Fruit fly (Drosophila melanogaster): ENCODE data around the gene CG8028.

The CG8028 gene

DNA sequence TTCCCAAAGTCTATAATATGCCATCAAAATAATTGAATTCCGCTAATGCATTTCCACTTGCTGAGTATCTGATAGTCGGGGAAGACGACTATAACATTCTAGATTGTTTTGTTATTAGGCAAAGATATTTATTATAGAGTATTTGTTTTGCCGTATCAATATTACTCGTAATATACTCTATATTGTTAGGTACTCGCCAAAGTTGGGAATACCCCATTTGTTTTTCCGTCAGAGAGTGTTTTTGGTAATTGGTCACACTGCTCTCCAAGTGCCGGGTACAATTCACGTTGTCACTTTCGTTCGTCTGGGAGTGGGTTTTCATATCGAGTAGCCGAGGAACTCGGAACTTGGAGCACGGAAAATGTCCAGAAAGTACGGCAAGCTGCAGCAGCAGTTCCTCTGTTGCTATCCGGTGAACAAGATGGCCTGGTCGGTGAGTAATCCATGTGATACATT lies 36.7 kb downstream of the CG8028 start, which contains the start of gene CG7889:
TSS of gene CG7889 (plus strand) at position 253 of the 456 bp plus-strand sequence.
- TF ChIP-seq ttk (optimal IDR thresholded peaks at IDR 0.05) (no peak), psq (optimal IDR thresholded peaks at IDR 0.05) (no peak), insv (optimal IDR thresholded peaks at IDR 0.05) (no peak), Myc (optimal IDR thresholded peaks at IDR 0.05) (no peak), Sin3A (optimal IDR thresholded peaks at IDR 0.05) (no peak), h (optimal IDR thresholded peaks at IDR 0.05) (no peak)

DNA sequence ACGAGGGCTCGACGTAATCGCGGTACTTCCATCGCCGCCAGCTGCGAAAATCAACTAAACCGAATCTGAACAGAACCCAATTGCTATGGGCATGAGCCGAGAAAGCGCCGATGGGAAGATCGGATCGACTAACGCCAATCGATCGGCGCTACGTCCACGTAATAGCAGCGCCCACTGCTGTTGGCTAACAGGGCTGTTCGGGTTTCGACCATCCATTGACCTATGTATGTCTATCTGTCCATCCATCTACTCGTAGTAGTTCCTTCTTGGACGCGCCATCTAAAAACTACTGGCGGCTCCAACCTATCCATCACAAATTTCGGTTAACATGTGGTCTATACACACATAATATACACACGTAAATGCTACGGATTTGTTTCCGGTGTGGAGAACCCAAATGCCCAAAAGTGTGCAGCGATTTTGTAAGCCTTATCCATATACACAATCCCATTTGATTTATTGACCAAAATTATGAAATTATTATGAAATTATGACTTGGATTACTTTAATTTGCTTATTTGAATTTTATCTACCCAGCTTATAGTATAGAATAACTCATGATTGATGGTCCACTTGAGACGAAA lies 38.3 kb downstream of the CG8028 start, which contains the start of gene CG14196:
TSS of gene CG14196 (minus strand) at position 51 of the 584 bp plus-strand sequence.
- TF ChIP-seq psq (optimal IDR thresholded peaks at IDR 0.05) (no peak), Myc (optimal IDR thresholded peaks at IDR 0.05) (no peak), Sin3A (optimal IDR thresholded peaks at IDR 0.05) (no peak), insv (optimal IDR thresholded peaks at IDR 0.05) (no peak), ttk (optimal IDR thresholded peaks at IDR 0.05) (no peak), h (optimal IDR thresholded peaks at IDR 0.05) (no peak)

DNA sequence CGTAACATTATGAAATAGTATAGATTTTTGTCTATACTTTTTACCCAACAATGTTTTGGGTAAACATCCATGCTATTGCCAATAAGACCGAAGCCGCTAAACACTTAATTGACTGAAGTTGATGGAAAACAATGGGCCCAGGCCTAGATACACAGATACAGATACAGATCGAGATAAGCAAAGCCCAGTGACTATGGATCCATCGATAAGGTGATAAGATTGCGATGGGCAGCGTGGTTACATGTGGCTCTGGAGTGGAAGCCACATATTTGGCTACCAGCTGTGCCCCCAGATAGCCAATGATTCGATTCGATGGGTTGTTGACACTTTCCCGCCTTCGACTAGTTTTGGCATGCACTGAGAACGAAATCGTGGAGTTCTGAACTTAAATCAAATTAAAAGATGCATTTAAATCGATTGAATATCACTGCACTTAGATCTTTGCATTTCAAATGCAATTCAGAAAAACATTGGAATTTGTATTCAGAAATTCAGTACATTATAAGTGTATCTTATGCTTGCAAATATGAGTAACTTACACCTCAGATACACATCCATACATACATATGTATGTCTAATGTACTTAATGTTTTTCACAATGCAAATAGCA lies 39.8 kb downstream of the CG8028 start:
- TF ChIP-seq Sin3A (optimal IDR thresholded peaks at IDR 0.05) (no peak), psq (optimal IDR thresholded peaks at IDR 0.05) (no peak), h (optimal IDR thresholded peaks at IDR 0.05) (no peak)

DNA sequence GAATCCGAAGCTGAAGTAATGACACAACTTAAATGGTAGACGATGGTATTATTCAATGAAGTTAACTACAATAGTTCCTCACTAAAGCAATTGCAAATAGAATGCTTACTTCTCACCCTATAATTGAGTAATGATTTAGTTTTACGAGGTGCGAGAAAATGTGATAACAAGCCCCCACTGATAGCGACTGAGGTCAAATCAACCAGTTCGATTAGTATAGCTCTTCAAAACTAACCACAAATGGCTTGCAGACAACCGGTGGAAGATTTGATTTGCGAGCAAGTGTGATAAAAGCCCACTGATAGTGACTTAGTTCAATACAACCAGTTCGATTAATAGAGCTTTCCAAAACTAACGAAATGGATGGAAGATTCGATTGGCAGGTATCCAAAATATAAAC lies 40.8 kb downstream of the CG8028 start:
- TF ChIP-seq insv (optimal IDR thresholded peaks at IDR 0.05) (no peak), Sin3A (optimal IDR thresholded peaks at IDR 0.05) (no peak), h (optimal IDR thresholded peaks at IDR 0.05) (no peak), ttk (optimal IDR thresholded peaks at IDR 0.05) (no peak), Myc (optimal IDR thresholded peaks at IDR 0.05) (no peak), psq (optimal IDR thresholded peaks at IDR 0.05) (no peak)

DNA sequence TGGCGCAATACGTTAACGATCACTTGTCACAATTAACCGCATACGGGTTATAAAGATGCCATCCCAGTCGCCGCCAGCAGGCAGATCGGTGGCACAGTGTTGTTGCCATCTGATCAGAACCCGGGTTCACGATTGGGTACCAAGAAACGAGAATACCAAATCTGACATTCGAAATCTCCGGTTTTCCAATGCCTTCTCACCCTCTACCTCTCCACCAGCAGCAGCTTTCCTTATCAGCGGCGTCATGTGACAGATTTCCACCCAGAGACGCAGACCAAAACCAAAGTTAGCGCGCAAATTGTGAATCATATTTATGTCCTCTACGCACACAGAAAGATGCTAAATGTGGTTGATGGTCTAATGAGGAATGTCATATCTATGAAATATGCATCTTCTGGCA lies 41.5 kb downstream of the CG8028 start:
- TF ChIP-seq h (optimal IDR thresholded peaks at IDR 0.05) = no peak
- TF ChIP-seq Myc (optimal IDR thresholded peaks at IDR 0.05) = no peak
- no peak for TF ChIP-seq ttk (optimal IDR thresholded peaks at IDR 0.05)
- TF ChIP-seq Sin3A (optimal IDR thresholded peaks at IDR 0.05) = no peak
- TF ChIP-seq insv (optimal IDR thresholded peaks at IDR 0.05) = no peak
- no peak for TF ChIP-seq psq (optimal IDR thresholded peaks at IDR 0.05)

DNA sequence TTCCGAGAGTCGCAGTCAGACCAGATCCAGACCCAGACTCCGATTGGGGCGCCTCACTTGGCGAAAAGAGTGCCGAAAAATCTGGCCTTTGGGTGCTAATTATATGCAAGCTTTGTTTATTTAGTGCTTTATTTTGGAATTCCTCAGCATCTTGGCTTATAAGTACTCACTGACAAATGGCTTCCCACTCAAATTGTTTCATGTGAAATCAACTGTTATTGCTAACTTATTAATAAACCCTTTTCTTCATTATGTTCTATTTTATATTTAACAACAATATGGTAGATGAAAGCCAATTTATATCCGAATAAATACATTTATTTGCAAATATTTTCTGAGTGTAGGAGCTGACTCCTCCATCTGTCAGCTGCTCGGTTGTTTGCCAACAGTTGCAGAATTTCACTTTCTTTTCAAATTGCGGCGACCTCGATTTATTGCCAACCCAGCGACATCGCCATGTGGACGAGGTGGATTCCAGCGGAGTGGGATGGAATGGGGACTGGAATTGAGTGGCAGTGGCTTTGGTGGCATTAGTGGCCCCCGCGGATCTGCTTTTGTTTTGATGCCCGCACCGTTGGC lies 50.2 kb downstream of the CG8028 start:
- no peak for TF ChIP-seq h (optimal IDR thresholded peaks at IDR 0.05)
- no peak for TF ChIP-seq Myc (optimal IDR thresholded peaks at IDR 0.05)
- TF ChIP-seq Sin3A (optimal IDR thresholded peaks at IDR 0.05) = no peak
